Worm (Caenorhabditis elegans) whole organism, midembryonic: Measurements from ENCODE around the gene tag-243.
A peak's percentile ranks its signal among the peaks of the same experiment; 100 is the strongest.

Experiments
- T22C8.4 ChIP-seq: fragments of 200-800 bp; sonication (Bioruptor generic); IDR thresholded peaks from 2 replicates; pipeline ENCODE4 v1.3.6; 2022; ENCODE audit warnings: missing genetic modification characterization, missing compliant biosample characterization
- cog-1 ChIP-seq: sonication (generic microtip); optimal IDR thresholded peaks from 2 replicates; lab custom pipeline; 2016; ENCODE audit warnings: missing genetic modification characterization, missing compliant biosample characterization
- flt-1 ChIP-seq: fragments of 200-800 bp; sonication (Bioruptor generic); IDR thresholded peaks from 2 replicates; pipeline ENCODE4 v1.3.6; 2022; ENCODE audit warnings: missing genetic modification characterization, missing compliant biosample characterization
- klf-2 ChIP-seq: fragments of 200-800 bp; sonication (Bioruptor generic); conservative IDR thresholded peaks from 2 replicates; pipeline ENCODE4 v1.3.6; 2022; ENCODE audit warnings: missing genetic modification reagents, missing genetic modification characterization, missing compliant biosample characterization
- med-1 ChIP-seq: sonication (generic microtip); optimal IDR thresholded peaks from 2 replicates; lab custom pipeline; 2017; ENCODE audit warnings: missing genetic modification characterization, mild to moderate bottlenecking, missing compliant biosample characterization, antibody characterized with exemption, missing genetic modification reagents; ENCODE audit not compliant: insufficient read depth
- ref-1 ChIP-seq: fragments of 200-800 bp; sonication (Bioruptor generic); conservative IDR thresholded peaks from 2 replicates; pipeline ENCODE4 v1.3.6; 2022; ENCODE audit warnings: missing genetic modification reagents, missing genetic modification characterization, missing compliant biosample characterization
- tab-1 ChIP-seq: fragments of 200-800 bp; sonication (Bioruptor generic); IDR thresholded peaks from 2 replicates; pipeline ENCODE4 v1.3.6; 2022; ENCODE audit warnings: missing genetic modification characterization, missing compliant biosample characterization
- ztf-23 ChIP-seq: fragments of 200-800 bp; sonication (Bioruptor generic); IDR thresholded peaks from 2 replicates; pipeline ENCODE4 v1.3.6; 2022; ENCODE audit warnings: missing genetic modification reagents, missing genetic modification characterization, missing compliant biosample characterization
- ztf-29 ChIP-seq: fragments of 200-800 bp; sonication (Bioruptor generic); IDR thresholded peaks from 2 replicates; pipeline ENCODE4 v1.3.6; 2022; ENCODE audit warnings: missing genetic modification reagents, missing genetic modification characterization, missing compliant biosample characterization

Gene tag-243

ce11 chrIII:4705207-4705606 is 17.0 kb upstream of the tag-243 start, which contains the start of gene pgap-2:
Gene pgap-2 (plus strand): TSS chrIII:4705507.
- TF ChIP-seq cog-1 (tag; lab: Kevin White, UChicago) (no peak), med-1 (GFP tag; lab: Kevin White, UChicago) (no peak), ref-1 (no peak), ztf-23 (GFP tag; lab: Robert Waterston, UW) (no peak), flt-1 (GFP tag; lab: Robert Waterston, UW) (no peak)

DNA sequence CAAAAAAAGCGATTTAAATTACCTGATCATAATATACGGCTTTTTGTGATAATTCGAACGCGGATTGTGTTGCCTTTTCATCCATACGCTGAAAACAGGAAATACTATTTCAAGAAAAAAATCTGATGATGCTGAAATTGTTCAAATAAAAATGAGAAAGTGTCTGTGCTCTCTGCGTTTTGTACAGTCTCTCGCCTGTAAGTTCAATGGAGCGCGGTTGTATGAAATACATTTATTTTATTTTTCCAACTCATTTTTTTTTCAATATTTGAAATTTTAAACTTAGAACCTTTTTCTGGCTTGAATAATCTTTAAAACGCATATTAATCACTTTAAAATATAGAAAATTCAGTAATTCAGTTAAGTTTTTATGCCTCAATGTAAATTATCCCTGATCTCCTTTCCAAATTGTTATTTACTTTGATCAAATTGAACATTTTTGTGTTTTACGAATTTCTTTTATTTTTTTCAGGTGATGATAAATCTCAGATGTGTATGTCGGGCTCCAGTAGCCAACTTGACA is 15.7 kb upstream of the tag-243 start, which contains the start of the genes clp-2 and mrpl-16:
Gene clp-2, minus strand, starts transcription at position 94 of the 523 bp plus-strand sequence.
Gene mrpl-16, plus strand, starts transcription at position 473 of the 523 bp plus-strand sequence.
- no peak for TF ChIP-seq med-1 (GFP tag; lab: Kevin White, UChicago)
- no peak for TF ChIP-seq flt-1 (GFP tag; lab: Robert Waterston, UW)
- no peak for TF ChIP-seq ztf-29
- TF ChIP-seq cog-1 (tag; lab: Kevin White, UChicago), result no peak
- no peak for TF ChIP-seq ref-1
- no peak for TF ChIP-seq tab-1

DNA sequence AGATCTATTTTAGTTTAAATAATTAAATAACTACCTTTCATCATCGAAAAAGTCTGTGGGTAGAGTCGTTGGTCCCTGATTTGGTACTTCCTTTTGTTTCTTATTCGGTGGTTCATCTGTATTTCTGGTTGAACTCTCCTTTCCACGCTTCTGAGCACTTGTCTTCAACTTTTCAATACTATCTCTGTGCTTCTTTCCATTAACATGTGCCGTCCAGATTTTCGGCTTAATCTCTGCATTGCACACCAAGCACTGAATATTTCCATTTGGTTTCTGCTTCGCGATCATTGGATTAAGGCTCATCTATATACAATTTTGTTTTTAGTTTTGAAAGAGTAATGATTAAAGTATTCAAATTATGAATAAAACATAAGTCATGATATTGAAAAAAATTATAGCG is 11.7 kb upstream of the tag-243 start, which contains the start of gene sel-13:
Gene sel-13, minus strand, starts transcription at position 303 of the 400 bp plus-strand sequence.
- TF ChIP-seq cog-1 (tag; lab: Kevin White, UChicago), result no peak
- TF ChIP-seq ztf-23 (GFP tag; lab: Robert Waterston, UW), result no peak
- TF ChIP-seq ztf-29, result no peak
- no peak for TF ChIP-seq ref-1
- no peak for TF ChIP-seq T22C8.4 (GFP tag; lab: Robert Waterston, UW)

DNA sequence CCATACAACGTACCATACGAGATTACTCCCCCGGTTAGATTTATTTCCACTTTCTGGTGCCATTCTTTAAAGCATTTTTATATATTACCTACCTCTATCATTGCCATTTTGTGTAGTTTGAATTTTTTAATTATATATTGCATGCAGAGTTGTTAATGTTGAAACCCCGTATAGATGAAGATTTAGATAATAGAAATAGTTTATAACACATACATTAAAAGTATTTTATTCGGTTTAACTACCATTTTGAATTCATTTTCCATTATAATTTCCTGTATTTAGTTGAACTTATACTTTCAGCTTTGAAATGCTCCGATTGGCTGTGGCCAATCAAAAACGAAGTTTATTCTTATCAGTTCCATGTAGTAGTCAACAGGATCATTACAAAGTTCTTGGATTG is 9.6 kb upstream of the tag-243 start, which contains the start of gene dnj-18:
Gene dnj-18, plus strand, starts transcription at position 301 of the 400 bp plus-strand sequence.
- TF ChIP-seq ztf-23 (GFP tag; lab: Robert Waterston, UW) (no peak), ref-1 (no peak), T22C8.4 (GFP tag; lab: Robert Waterston, UW) (no peak), flt-1 (GFP tag; lab: Robert Waterston, UW) (no peak), tab-1 (no peak), cog-1 (tag; lab: Kevin White, UChicago) (no peak), ztf-29 (no peak), klf-2 (no peak), med-1 (GFP tag; lab: Kevin White, UChicago) (no peak)

DNA sequence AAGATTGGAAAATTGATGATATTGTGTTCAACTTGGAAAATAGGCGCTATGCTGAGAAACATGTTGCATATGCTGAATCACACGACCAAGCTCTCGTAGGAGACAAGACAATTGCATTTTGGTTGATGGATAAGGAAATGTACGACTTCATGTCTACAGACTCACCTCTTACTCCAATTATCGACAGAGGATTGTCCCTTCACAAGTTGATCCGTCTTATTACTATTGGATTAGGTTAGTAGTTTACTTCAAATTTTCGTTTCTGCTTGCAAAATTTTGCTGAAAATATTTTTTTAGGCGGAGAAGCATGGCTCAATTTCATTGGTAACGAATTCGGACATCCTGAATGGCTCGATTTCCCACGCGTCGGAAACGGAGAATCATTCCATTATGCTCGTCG is 8.6 kb upstream of the tag-243 start:
- TF ChIP-seq cog-1 (tag; lab: Kevin White, UChicago) (no peak), klf-2 (no peak), med-1 (GFP tag; lab: Kevin White, UChicago) (no peak), tab-1 (no peak), flt-1 (GFP tag; lab: Robert Waterston, UW) (no peak), ztf-29 (no peak)

ce11 chrIII:4695057-4695456 is 6.8 kb upstream of the tag-243 start, which contains the start of gene T04A8.7:
Gene T04A8.7 (plus strand): TSS chrIII:4695357.
- TF ChIP-seq ztf-29, result no peak
- no peak for TF ChIP-seq tab-1
- TF ChIP-seq ztf-23 (GFP tag; lab: Robert Waterston, UW), result no peak
- no peak for TF ChIP-seq klf-2
- TF ChIP-seq flt-1 (GFP tag; lab: Robert Waterston, UW), result no peak
- no peak for TF ChIP-seq ref-1
- no peak for TF ChIP-seq cog-1 (tag; lab: Kevin White, UChicago)
- TF ChIP-seq med-1 (GFP tag; lab: Kevin White, UChicago), result no peak
- TF ChIP-seq T22C8.4 (GFP tag; lab: Robert Waterston, UW), result no peak

- TF ChIP-seq flt-1 (GFP tag; lab: Robert Waterston, UW), result no peak
- no peak for TF ChIP-seq ref-1
- TF ChIP-seq ztf-23 (GFP tag; lab: Robert Waterston, UW), result no peak
- TF ChIP-seq cog-1 (tag; lab: Kevin White, UChicago), result no peak
- TF ChIP-seq tab-1, result no peak
- TF ChIP-seq ztf-29, result no peak
Observed at ce11 chrIII:4693695-4694094, 5.4 kb upstream of the tag-243 start, which contains the start of gene T04A8.8. Gene T04A8.8 (plus strand): TSS chrIII:4693995.

DNA sequence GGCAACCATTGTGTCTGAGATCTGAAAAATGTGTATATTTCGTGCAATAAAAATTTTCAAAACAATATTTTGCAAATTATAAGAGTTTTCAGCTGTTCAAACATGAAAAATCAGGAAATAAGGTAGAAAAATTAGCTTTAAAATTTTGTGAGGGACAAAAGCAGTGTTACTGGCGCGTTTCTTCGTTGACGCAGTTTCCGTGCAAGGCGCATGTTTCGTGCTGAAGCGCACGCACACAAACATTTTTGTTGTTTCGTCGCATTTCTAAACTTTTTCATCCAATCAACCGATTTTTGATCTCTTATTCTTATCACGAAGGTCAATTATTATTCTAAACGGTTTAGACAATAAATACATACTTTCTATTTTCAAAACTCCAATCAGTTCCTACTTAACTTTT is 5.0 kb upstream of the tag-243 start, which contains the start of gene nifk-1:
Gene nifk-1, minus strand, starts transcription at position 27 of the 400 bp plus-strand sequence.
- TF ChIP-seq ztf-23 (GFP tag; lab: Robert Waterston, UW) (peak; percentile 50; the same call in 1 of the 2 replicates), T22C8.4 (GFP tag; lab: Robert Waterston, UW) (no peak), cog-1 (tag; lab: Kevin White, UChicago) (no peak), ztf-29 (no peak), ref-1 (no peak), med-1 (GFP tag; lab: Kevin White, UChicago) (no peak), flt-1 (GFP tag; lab: Robert Waterston, UW) (no peak), tab-1 (no peak)

ce11 chrIII:4689595-4689994 is 1.3 kb upstream of the tag-243 start:
- TF ChIP-seq tab-1 (peak; percentile 93), ztf-23 (GFP tag; lab: Robert Waterston, UW) (peak; percentile 89), klf-2 (0 out of 2 replicates have a peak, but pooled peaks have one; percentile 53), ztf-29 (peak; percentile 78; the same call in 1 of the 2 replicates), med-1 (GFP tag; lab: Kevin White, UChicago) (peak; percentile 33), T22C8.4 (GFP tag; lab: Robert Waterston, UW) (peak; percentile 81), cog-1 (tag; lab: Kevin White, UChicago) (peak; percentile 55), ref-1 (peak; percentile 73), flt-1 (GFP tag; lab: Robert Waterston, UW) (peak; percentile 91)

DNA sequence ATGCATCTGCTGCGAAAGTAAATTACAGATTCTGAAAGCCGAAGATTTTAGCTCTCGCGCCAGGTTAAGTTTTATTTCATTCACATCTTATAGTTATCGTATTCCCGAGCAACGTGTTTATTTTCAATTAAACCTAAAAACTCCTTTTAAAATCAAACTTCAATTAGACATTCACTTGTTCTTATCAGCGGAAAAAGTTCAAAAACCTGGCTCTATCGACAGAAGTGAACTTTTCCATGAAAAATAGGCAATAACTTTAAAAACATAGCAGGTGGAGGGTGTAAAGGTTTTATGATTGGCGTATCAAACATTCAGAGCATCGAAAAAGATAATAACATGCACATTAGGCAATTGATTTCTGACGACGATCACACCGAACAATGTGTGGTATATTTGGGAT is 709 bp upstream of the tag-243 start, which contains the start of gene ppat-1:
Gene ppat-1, plus strand, starts transcription at position 316 of the 400 bp plus-strand sequence.
- TF ChIP-seq T22C8.4 (GFP tag; lab: Robert Waterston, UW), result no peak
- no peak for TF ChIP-seq ztf-23 (GFP tag; lab: Robert Waterston, UW)
- TF ChIP-seq ztf-29, result no peak
- no peak for TF ChIP-seq klf-2
- TF ChIP-seq ref-1, result no peak
- no peak for TF ChIP-seq flt-1 (GFP tag; lab: Robert Waterston, UW)
- no peak for TF ChIP-seq cog-1 (tag; lab: Kevin White, UChicago)
- TF ChIP-seq med-1 (GFP tag; lab: Kevin White, UChicago), result no peak
- TF ChIP-seq tab-1, result no peak
